Fruit fly (Drosophila melanogaster) whole organism, embryonic: ENCODE results near the gene CG6225.

ENCODE experiments used
- Ada2b ChIP-seq: fragments of 200-800 bp; sonication (Bioruptor generic); IDR thresholded peaks from 2 replicates; pipeline ENCODE4 v1.3.6; 2022; ENCODE audit warnings: missing biosample characterization, missing genetic modification characterization
- CG10209 ChIP-seq: fragments of 200-800 bp; sonication (Bioruptor generic); optimal IDR thresholded peaks from 3 replicates; lab custom pipeline; 2017; ENCODE audit warnings: missing biosample characterization, mild to moderate bottlenecking, missing genetic modification characterization, missing genetic modification reagents
- CG10431 ChIP-seq: fragments of 200-800 bp; sonication (Bioruptor generic); optimal IDR thresholded peaks from 3 replicates; lab custom pipeline; 2018; ENCODE audit warnings: missing biosample characterization, mild to moderate bottlenecking, missing genetic modification characterization
- CG10979 ChIP-seq: fragments of 200-800 bp; sonication (Bioruptor generic); optimal IDR thresholded peaks from 2 replicates; lab custom pipeline; 2018; ENCODE audit warnings: missing biosample characterization, mild to moderate bottlenecking, missing genetic modification characterization, moderate library complexity
- CG11085 ChIP-seq: fragments of 200-800 bp; sonication (Bioruptor generic); IDR thresholded peaks from 2 replicates; pipeline ENCODE4 v1.3.6; 2022; ENCODE audit warnings: missing biosample characterization, missing genetic modification characterization
- CG12155 ChIP-seq: fragments of 200-800 bp; sonication (Bioruptor generic); optimal IDR thresholded peaks from 3 replicates; lab custom pipeline; 2016; ENCODE audit warnings: missing biosample characterization, missing genetic modification characterization
- CG13894 ChIP-seq: fragments of 200-800 bp; sonication (Bioruptor generic); optimal IDR thresholded peaks from 3 replicates; lab custom pipeline; 2018; ENCODE audit warnings: missing biosample characterization, mild to moderate bottlenecking, missing genetic modification characterization, moderate library complexity
- CG15479 ChIP-seq: fragments of 200-800 bp; sonication (Bioruptor generic); optimal IDR thresholded peaks from 3 replicates; lab custom pipeline; 2019; ENCODE audit warnings: missing biosample characterization, mild to moderate bottlenecking, missing genetic modification characterization, moderate library complexity
- CG15696 ChIP-seq: fragments of 200-800 bp; sonication (Bioruptor generic); optimal IDR thresholded peaks from 2 replicates; lab custom pipeline; 2019; ENCODE audit warnings: missing biosample characterization, mild to moderate bottlenecking, missing genetic modification characterization, moderate library complexity
- CG17385 ChIP-seq: fragments of 200-800 bp; sonication (Bioruptor generic); optimal IDR thresholded peaks from 3 replicates; lab custom pipeline; 2018; ENCODE audit warnings: missing biosample characterization, mild to moderate bottlenecking, missing genetic modification characterization
- CG17802 ChIP-seq: fragments of 200-800 bp; sonication (Bioruptor generic); optimal IDR thresholded peaks from 2 replicates; lab custom pipeline; 2018; ENCODE audit warnings: missing biosample characterization, mild to moderate bottlenecking, missing genetic modification characterization, moderate library complexity
- CG3065 ChIP-seq: fragments of 200-800 bp; sonication (Bioruptor generic); optimal IDR thresholded peaks from 2 replicates; lab custom pipeline; 2016; ENCODE audit warnings: missing biosample characterization, missing genetic modification characterization
- CG4617 ChIP-seq: fragments of 200-800 bp; sonication (Bioruptor generic); optimal IDR thresholded peaks from 3 replicates; lab custom pipeline; 2016; ENCODE audit warnings: missing biosample characterization, missing genetic modification characterization, borderline replicate concordance
- CG5180 ChIP-seq: fragments of 200-800 bp; sonication (Bioruptor generic); optimal IDR thresholded peaks from 3 replicates; lab custom pipeline; 2017; ENCODE audit warnings: missing biosample characterization, missing genetic modification characterization, mild to moderate bottlenecking, moderate library complexity, missing genetic modification reagents
- CG6813 ChIP-seq: fragments of 200-800 bp; sonication (Bioruptor generic); optimal IDR thresholded peaks from 2 replicates; lab custom pipeline; 2017; ENCODE audit warnings: missing biosample characterization, missing genetic modification characterization, mild to moderate bottlenecking, moderate library complexity, missing genetic modification reagents
- CG7271 ChIP-seq: fragments of 200-800 bp; sonication (Bioruptor generic); optimal IDR thresholded peaks from 2 replicates; lab custom pipeline; 2018; ENCODE audit warnings: missing biosample characterization, mild to moderate bottlenecking, missing genetic modification characterization, moderate library complexity
- CG7963 ChIP-seq: fragments of 200-800 bp; sonication (Bioruptor generic); IDR thresholded peaks from 3 replicates; pipeline ENCODE4 v1.3.6; 2022; ENCODE audit warnings: missing biosample characterization, missing genetic modification characterization; ENCODE audit not compliant: partially characterized antibody
- CG8765 ChIP-seq: fragments of 200-800 bp; sonication (Bioruptor generic); IDR thresholded peaks from 2 replicates; pipeline ENCODE4 v1.3.6; 2022; ENCODE audit warnings: missing biosample characterization, missing genetic modification characterization
- CG9215 ChIP-seq: fragments of 200-800 bp; sonication (Bioruptor generic); IDR thresholded peaks from 2 replicates; pipeline ENCODE4 v1.3.6; 2022; ENCODE audit warnings: missing biosample characterization, missing genetic modification characterization
- CHES-1-like ChIP-seq: fragments of 200-800 bp; sonication (Bioruptor generic); optimal IDR thresholded peaks from 2 replicates; lab custom pipeline; 2016; ENCODE audit warnings: missing biosample characterization, missing genetic modification characterization
- Hr39 ChIP-seq: fragments of >200 bp; optimal IDR thresholded peaks from 2 replicates; lab custom pipeline; 2017
- MESR4 ChIP-seq: fragments of 200-800 bp; sonication (Bioruptor generic); optimal IDR thresholded peaks from 2 replicates; lab custom pipeline; 2018; ENCODE audit warnings: missing biosample characterization, mild to moderate bottlenecking, missing genetic modification characterization, moderate library complexity
- Neu2 ChIP-seq: fragments of 200-800 bp; sonication (Bioruptor generic); optimal IDR thresholded peaks from 3 replicates; lab custom pipeline; 2016; ENCODE audit warnings: missing biosample characterization, missing genetic modification characterization, borderline replicate concordance
- Ssrp ChIP-seq: fragments of 200-800 bp; sonication (Bioruptor generic); optimal IDR thresholded peaks from 2 replicates; lab custom pipeline; 2018; ENCODE audit warnings: missing biosample characterization, mild to moderate bottlenecking, missing genetic modification characterization, moderate library complexity
- abd-A ChIP-seq: fragments of 200-800 bp; sonication (Bioruptor generic); optimal IDR thresholded peaks from 3 replicates; lab custom pipeline; 2019; ENCODE audit warnings: missing biosample characterization, mild to moderate bottlenecking, missing genetic modification characterization, moderate library complexity
- bowl ChIP-seq: fragments of 200-800 bp; sonication (Bioruptor generic); IDR thresholded peaks from 2 replicates; pipeline ENCODE4 v1.3.6; 2022; ENCODE audit warnings: missing biosample characterization, missing genetic modification characterization
- dan ChIP-seq: fragments of 200-800 bp; sonication (Bioruptor generic); IDR thresholded peaks from 2 replicates; pipeline ENCODE4 v1.3.6; 2022; ENCODE audit warnings: missing biosample characterization, missing genetic modification characterization
- dati ChIP-seq: fragments of 200-800 bp; sonication (Bioruptor generic); IDR thresholded peaks from 2 replicates; pipeline ENCODE4 v1.3.6; 2022; ENCODE audit warnings: missing biosample characterization, missing genetic modification characterization
- dmrt99B ChIP-seq: fragments of 200-800 bp; sonication (Bioruptor generic); optimal IDR thresholded peaks from 2 replicates; lab custom pipeline; 2018; ENCODE audit warnings: missing biosample characterization, mild to moderate bottlenecking, missing genetic modification characterization, moderate library complexity
- ems ChIP-seq: fragments of 200-800 bp; sonication (Bioruptor generic); optimal IDR thresholded peaks from 3 replicates; lab custom pipeline; 2016; ENCODE audit warnings: missing biosample characterization, missing genetic modification characterization
- en ChIP-seq: fragments of 200-800 bp; sonication (Bioruptor generic); optimal IDR thresholded peaks from 2 replicates; lab custom pipeline; 2016; ENCODE audit warnings: missing biosample characterization, missing genetic modification characterization
- esg ChIP-seq: fragments of 200-800 bp; sonication (Bioruptor generic); conservative IDR thresholded peaks from 2 replicates; pipeline ENCODE4 v1.3.6; 2022; ENCODE audit warnings: missing biosample characterization, missing genetic modification characterization
- h ChIP-seq: fragments of >200 bp; optimal IDR thresholded peaks from 2 replicates; lab custom pipeline; 2017
- her ChIP-seq: fragments of 200-800 bp; sonication (Bioruptor generic); optimal IDR thresholded peaks from 2 replicates; lab custom pipeline; 2016; ENCODE audit warnings: missing biosample characterization, missing genetic modification characterization
- lilli ChIP-seq: fragments of 200-800 bp; sonication (Bioruptor generic); optimal IDR thresholded peaks from 3 replicates; lab custom pipeline; 2016; ENCODE audit warnings: missing biosample characterization, missing genetic modification characterization
- lov ChIP-seq, 2 experiments: fragments of 200-800 bp in 1 of 2; fragments of >200 bp in 1 of 2; sonication (Bioruptor generic) in 1 of 2; IDR thresholded peaks in 1 of 2; optimal IDR thresholded peaks in 1 of 2; 2 replicates in 1 of 2; 3 replicates in 1 of 2; pipeline versions ENCODE4 v1.3.6 to Lab custom; 2017 to 2022; ENCODE audit warnings: missing biosample characterization in 1 of 2, missing genetic modification characterization in 1 of 2
- nom ChIP-seq: fragments of 200-800 bp; sonication (Bioruptor generic); optimal IDR thresholded peaks from 2 replicates; lab custom pipeline; 2017; ENCODE audit warnings: missing biosample characterization, missing genetic modification characterization, mild to moderate bottlenecking, moderate library complexity, missing genetic modification reagents
- odd ChIP-seq: fragments of 200-800 bp; sonication (Bioruptor generic); optimal IDR thresholded peaks from 2 replicates; lab custom pipeline; 2017; ENCODE audit warnings: missing biosample characterization, mild to moderate bottlenecking, missing genetic modification characterization
- onecut ChIP-seq: fragments of 200-800 bp; sonication (Bioruptor generic); IDR thresholded peaks from 2 replicates; pipeline ENCODE4 v1.3.6; 2022; ENCODE audit warnings: missing biosample characterization, missing genetic modification characterization
- peb ChIP-seq: fragments of 200-800 bp; sonication (Bioruptor generic); IDR thresholded peaks from 2 replicates; pipeline ENCODE4 v1.3.6; 2022; ENCODE audit warnings: missing biosample characterization, missing genetic modification characterization
- pfk ChIP-seq: fragments of 200-800 bp; sonication (Bioruptor generic); optimal IDR thresholded peaks from 2 replicates; lab custom pipeline; 2018; ENCODE audit warnings: missing biosample characterization, mild to moderate bottlenecking, missing genetic modification characterization, moderate library complexity
- row ChIP-seq: fragments of 200-800 bp; sonication (Bioruptor generic); IDR thresholded peaks from 3 replicates; pipeline ENCODE4 v1.3.6; 2022; ENCODE audit warnings: missing biosample characterization, missing genetic modification characterization
- sisA ChIP-seq: fragments of 200-800 bp; sonication (Bioruptor generic); IDR thresholded peaks from 2 replicates; pipeline ENCODE4 v1.3.6; 2022; ENCODE audit warnings: missing biosample characterization, missing genetic modification characterization
- sna ChIP-seq: fragments of 200-800 bp; sonication (Bioruptor generic); IDR thresholded peaks from 2 replicates; pipeline ENCODE4 v1.3.6; 2022; ENCODE audit warnings: missing biosample characterization, missing genetic modification characterization; ENCODE audit not compliant: partially characterized antibody
- ssp ChIP-seq: fragments of 200-800 bp; sonication (Bioruptor generic); IDR thresholded peaks from 2 replicates; pipeline ENCODE4 v1.3.6; 2022; ENCODE audit warnings: missing biosample characterization, missing genetic modification characterization
- unpg ChIP-seq: fragments of 200-800 bp; sonication (Bioruptor generic); optimal IDR thresholded peaks from 3 replicates; lab custom pipeline; 2018; ENCODE audit warnings: missing biosample characterization, mild to moderate bottlenecking, missing genetic modification characterization, moderate library complexity
- wor ChIP-seq: fragments of 200-800 bp; sonication (Bioruptor generic); IDR thresholded peaks from 2 replicates; pipeline ENCODE4 v1.3.6; 2022; ENCODE audit warnings: missing biosample characterization, missing genetic modification characterization
- zfh1 ChIP-seq: fragments of 200-800 bp; sonication (Bioruptor generic); IDR thresholded peaks from 3 replicates; pipeline ENCODE4 v1.3.6; 2022; ENCODE audit warnings: missing biosample characterization, missing genetic modification characterization

CG6225 gene

dm6 chr3R:12653511-12654252, 695 bp upstream of the CG6225 start (continued):
- 0 out of 2 replicates have a peak, but pooled peaks have one; percentile 41 for TF ChIP-seq sna (GFP tag; lab: Robert Waterston, UW)
- peak; percentile 94 for TF ChIP-seq dmrt99B (tag; lab: Kevin White, UChicago)
- TF ChIP-seq row = peak; percentile 81
- peak; percentile 46; the same call in 1 of the 2 replicates for TF ChIP-seq bowl (GFP tag; lab: Robert Waterston, UW)
- peak; percentile 13 for TF ChIP-seq CG17802
- peak; percentile 76 for TF ChIP-seq CG17385 (GFP tag; lab: Kevin White, UChicago)
- TF ChIP-seq CG4617 (GFP tag; lab: Kevin White, UChicago) = peak; percentile 39
- peak; percentile 57 for TF ChIP-seq CG12155 (GFP tag; lab: Kevin White, UChicago)
- peak; percentile 60 for TF ChIP-seq CG11085 (GFP tag; lab: Robert Waterston, UW)
- TF ChIP-seq ssp (GFP tag; lab: Robert Waterston, UW) = peak; percentile 69
- no peak for TF ChIP-seq pfk (GFP tag; lab: Kevin White, UChicago)
- TF ChIP-seq unpg (GFP tag; lab: Kevin White, UChicago) = peak; percentile 81
- TF ChIP-seq CG15479 (GFP tag; lab: Kevin White, UChicago) = no peak
- TF ChIP-seq CG6813 (GFP tag; lab: Kevin White, UChicago) = peak; percentile 65
- peak; percentile 61 for TF ChIP-seq abd-A (tag; lab: Kevin White, UChicago)
- peak; percentile 54; the same call in 1 of the 2 replicates for TF ChIP-seq peb
- peak; percentile 58 for TF ChIP-seq CG3065
- TF ChIP-seq onecut (GFP tag; lab: Robert Waterston, UW) = peak; percentile 64
- no peak for TF ChIP-seq CG7963 (GFP tag; lab: Robert Waterston, UW)
- TF ChIP-seq CG13894 (tag; lab: Kevin White, UChicago) = no peak
- peak; percentile 83 for TF ChIP-seq odd (GFP tag; lab: Kevin White, UChicago)
- peak; percentile 83 for TF ChIP-seq CG9215 (GFP tag; lab: Robert Waterston, UW)
- peak; percentile 73 for TF ChIP-seq ems (GFP tag; lab: Kevin White, UChicago)
- peak; percentile 86 for TF ChIP-seq CG10209 (GFP tag; lab: Kevin White, UChicago)
- TF ChIP-seq h (lab: Kevin White, UChicago) = no peak
- no peak for TF ChIP-seq MESR4 (GFP tag; lab: Kevin White, UChicago)
- peak; percentile 91 for TF ChIP-seq sisA (GFP tag; lab: Robert Waterston, UW)
- TF ChIP-seq dan = no peak
- no peak for TF ChIP-seq nom (GFP tag; lab: Kevin White, UChicago)
- peak; percentile 73 for TF ChIP-seq CHES-1-like (GFP tag; lab: Kevin White, UChicago)
- TF ChIP-seq lilli = peak; percentile 71
- TF ChIP-seq CG5180 (GFP tag; lab: Kevin White, UChicago) = peak; percentile 72
- peak; percentile 89 for TF ChIP-seq esg (GFP tag; lab: Robert Waterston, UW)
- TF ChIP-seq CG8765 = no peak; the same call in 1 of the 2 replicates
- peak; percentile 87 for TF ChIP-seq Ssrp (tag; lab: Kevin White, UChicago)
- TF ChIP-seq CG10979 (tag; lab: Kevin White, UChicago) = peak; percentile 75
- TF ChIP-seq CG7271 (tag; lab: Kevin White, UChicago) = no peak
- TF ChIP-seq Ada2b = peak; percentile 77
- no peak for TF ChIP-seq Hr39
- TF ChIP-seq Neu2 (GFP tag; lab: Kevin White, UChicago) = no peak
- no peak for TF ChIP-seq CG10431 (GFP tag; lab: Kevin White, UChicago)
- TF ChIP-seq dati = peak; percentile 55; the same call in 1 of the 2 replicates
- peak; percentile 30 for TF ChIP-seq CG15696 (tag; lab: Kevin White, UChicago)
- peak; percentile 45 for TF ChIP-seq en (GFP tag; lab: Kevin White, UChicago)
- TF ChIP-seq lov (optimal IDR thresholded peaks at IDR 0.05; lab: Kevin White, UChicago) = no peak
- TF ChIP-seq lov (GFP tag; IDR thresholded peaks at IDR 0.05; lab: Robert Waterston, UW) = 0 out of 3 replicates have a peak, but pooled peaks have one; percentile 17
- TF ChIP-seq her (GFP tag; lab: Kevin White, UChicago) = peak; percentile 86
- TF ChIP-seq zfh1 (GFP tag; lab: Robert Waterston, UW) = peak; percentile 73
- peak; percentile 92 for TF ChIP-seq wor
